Fruit fly (Drosophila melanogaster): Measurements from ENCODE around the gene CG31517.
A peak's percentile ranks its signal among the peaks of the same experiment; 100 is the strongest.

CG31517 gene

dm6 chr3R:13972653-13973052 is 24.4 kb downstream of the CG31517 start:
- TF ChIP-seq CG10669 (GFP tag; optimal IDR thresholded peaks at IDR 0.05), result no peak
- TF ChIP-seq CG3919 (GFP tag; optimal IDR thresholded peaks at IDR 0.05), result no peak
- TF ChIP-seq ss (GFP tag; optimal IDR thresholded peaks at IDR 0.05), result no peak
- no peak for TF ChIP-seq CG11294 (GFP tag; IDR thresholded peaks at IDR 0.05)
- TF ChIP-seq topi (GFP tag; optimal IDR thresholded peaks at IDR 0.05), result no peak

DNA sequence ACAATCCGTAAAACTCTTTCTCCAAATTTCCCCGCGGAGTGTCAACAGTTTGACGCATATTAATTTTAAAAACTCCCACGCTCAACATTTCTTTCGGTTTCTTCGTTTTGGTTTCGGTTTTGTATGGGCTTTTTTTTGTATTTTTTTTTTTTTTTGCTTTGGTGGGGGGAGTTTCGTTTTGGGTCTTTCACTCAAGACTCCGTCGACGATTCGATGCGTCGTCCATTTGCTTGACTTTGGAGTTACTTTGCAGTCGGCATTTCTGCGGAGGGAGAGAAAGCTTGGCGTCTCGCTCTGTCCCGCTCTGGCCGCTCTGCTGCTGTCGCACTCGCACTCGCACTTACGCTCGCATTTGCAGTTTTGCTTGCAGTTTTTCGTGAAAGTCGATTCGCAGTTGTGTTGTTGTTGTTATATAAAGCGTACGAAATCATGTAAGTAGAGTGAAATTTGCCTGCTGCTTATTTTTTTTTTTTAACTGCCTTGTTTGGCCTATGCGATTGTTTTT is 26.6 kb downstream of the CG31517 start:
- peak; percentile 23; the same call in 1 of the 2 replicates for TF ChIP-seq CG15336 (GFP tag; IDR thresholded peaks at IDR 0.05)
- peak; percentile 23 for TF ChIP-seq Blimp-1 (GFP tag; optimal IDR thresholded peaks at IDR 0.05)
- no peak for TF ChIP-seq CG10631 (GFP tag; optimal IDR thresholded peaks at IDR 0.05)
- TF ChIP-seq Hr39 (GFP tag; optimal IDR thresholded peaks at IDR 0.05), result no peak
- TF ChIP-seq CG6163 (GFP tag; IDR thresholded peaks at IDR 0.05), result peak; percentile 51; the same call in 2 of the 3 replicates
- peak; percentile 70 for TF ChIP-seq eg (GFP tag; IDR thresholded peaks at IDR 0.05)
- TF ChIP-seq Sox15 (GFP tag; optimal IDR thresholded peaks at IDR 0.05), result no peak
- no peak for TF ChIP-seq pdm3 (GFP tag; optimal IDR thresholded peaks at IDR 0.05)
- no peak for TF ChIP-seq CG8319 (GFP tag; optimal IDR thresholded peaks at IDR 0.05)
- TF ChIP-seq CG6854 (GFP tag; optimal IDR thresholded peaks at IDR 0.05), result peak; percentile 82
- peak; percentile 13 for TF ChIP-seq vri (GFP tag; optimal IDR thresholded peaks at IDR 0.05)
- no peak for TF ChIP-seq esn (GFP tag; optimal IDR thresholded peaks at IDR 0.05)
- TF ChIP-seq achi (GFP tag; optimal IDR thresholded peaks at IDR 0.05), result no peak
- no peak for TF ChIP-seq CG8632 (GFP tag; optimal IDR thresholded peaks at IDR 0.05)
- TF ChIP-seq salr (GFP tag; optimal IDR thresholded peaks at IDR 0.05), result no peak
- peak; percentile 42 for TF ChIP-seq Lpt (GFP tag; optimal IDR thresholded peaks at IDR 0.05)
- no peak for TF ChIP-seq dac (GFP tag; optimal IDR thresholded peaks at IDR 0.05)
- TF ChIP-seq Eip93F (GFP tag; optimal IDR thresholded peaks at IDR 0.05), result no peak
- TF ChIP-seq CG4318 (GFP tag; optimal IDR thresholded peaks at IDR 0.05), result no peak
- peak; percentile 13 for TF ChIP-seq Hr38 (GFP tag; optimal IDR thresholded peaks at IDR 0.05)
- no peak for TF ChIP-seq Sox102F (GFP tag; optimal IDR thresholded peaks at IDR 0.05)
- no peak for TF ChIP-seq CG31627 (GFP tag; optimal IDR thresholded peaks at IDR 0.05)
- no peak for TF ChIP-seq topi (GFP tag; optimal IDR thresholded peaks at IDR 0.05)

DNA sequence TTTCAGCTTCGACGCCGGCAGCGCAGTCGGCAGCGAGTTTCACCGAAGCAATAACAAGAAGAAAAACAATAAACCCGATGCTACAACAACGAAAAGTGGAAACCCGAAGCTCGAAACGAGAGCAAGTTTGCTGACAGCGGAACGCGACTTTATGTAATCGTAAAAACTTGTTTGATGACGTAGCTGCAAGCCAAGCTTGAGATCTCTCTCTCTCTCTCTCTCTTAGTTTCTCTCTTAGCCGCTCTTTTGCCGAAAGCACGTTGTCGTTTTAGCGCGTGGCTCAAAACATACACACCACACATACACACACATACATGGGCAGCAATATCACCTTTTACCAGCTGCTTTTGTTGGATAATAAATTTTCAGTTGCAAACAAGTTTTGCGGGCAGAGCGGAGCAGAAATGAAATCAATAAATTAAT is 27.9 kb downstream of the CG31517 start:
- TF ChIP-seq dsx (GFP tag; optimal IDR thresholded peaks at IDR 0.05; ENCODE audit: poor library complexity, severe bottlenecking) (peak; percentile 39), acj6 (GFP tag; optimal IDR thresholded peaks at IDR 0.05) (no peak), CG6276 (GFP tag; optimal IDR thresholded peaks at IDR 0.05) (peak; percentile 63), CG10631 (GFP tag; optimal IDR thresholded peaks at IDR 0.05) (no peak), net (GFP tag; optimal IDR thresholded peaks at IDR 0.05) (peak; percentile 24), Eip78C (GFP tag) (peak; percentile 69), CG15336 (GFP tag; IDR thresholded peaks at IDR 0.05) (peak; percentile 13; the same call in 1 of the 2 replicates), OdsH (GFP tag; optimal IDR thresholded peaks at IDR 0.05) (no peak), fkh (GFP tag; optimal IDR thresholded peaks at IDR 0.05) (peak; percentile 50), CG6854 (GFP tag; optimal IDR thresholded peaks at IDR 0.05) (peak; percentile 48), eg (GFP tag; IDR thresholded peaks at IDR 0.05) (peak; percentile 64; the same call in 1 of the 3 replicates), Met (GFP tag; optimal IDR thresholded peaks at IDR 0.05) (peak; percentile 19), Eip75B (GFP tag; optimal IDR thresholded peaks at IDR 0.05) (peak; percentile 8), CG6163 (GFP tag; IDR thresholded peaks at IDR 0.05) (peak; percentile 8; the same call in 1 of the 3 replicates), CG8119 (GFP tag; IDR thresholded peaks at IDR 0.05) (peak; percentile 37; the same call in 1 of the 3 replicates), CG8319 (GFP tag; optimal IDR thresholded peaks at IDR 0.05) (no peak), ss (GFP tag; optimal IDR thresholded peaks at IDR 0.05) (peak in 1 of 2 experiments; percentile 41), CG9139 (GFP tag; optimal IDR thresholded peaks at IDR 0.05) (no peak), fd85E (GFP tag; optimal IDR thresholded peaks at IDR 0.05) (no peak), vri (GFP tag; optimal IDR thresholded peaks at IDR 0.05) (peak; percentile 95)

All from whole organism, prepupa.